Worm (Caenorhabditis elegans) whole organism, L3 larva: ENCODE results near the gene osm-9.

ENCODE experiments used
- aly-2 ChIP-seq: fragments of 150-350 bp; optimal IDR thresholded peaks from 2 replicates; lab custom pipeline; 2014; ENCODE audit warnings: missing biosample characterization, missing genetic modification characterization
- ceh-82 ChIP-seq: fragments of 150-350 bp; optimal IDR thresholded peaks from 2 replicates; lab custom pipeline; 2014; ENCODE audit warnings: missing biosample characterization, missing genetic modification characterization
- egl-27 ChIP-seq: sonication (generic microtip); optimal IDR thresholded peaks from 4 replicates; lab custom pipeline; 2017; ENCODE audit warnings: missing biosample characterization, missing genetic modification reagents, missing genetic modification characterization
- elt-2 ChIP-seq: sonication (generic microtip); optimal IDR thresholded peaks from 2 replicates; lab custom pipeline; 2016; ENCODE audit warnings: missing genetic modification reagents, mild to moderate bottlenecking, missing genetic modification characterization, missing compliant biosample characterization
- elt-3 ChIP-seq, 3 experiments: fragments of 150-350 bp in 1 of 3; sonication (generic microtip) in 2 of 3; optimal IDR thresholded peaks; 2 replicates in 2 of 3; 4 replicates in 1 of 3; lab custom pipeline; 2014 to 2017; ENCODE audit warnings: missing biosample characterization in 3 of 3, missing genetic modification characterization in 3 of 3
- nhr-28 ChIP-seq: fragments of 150-350 bp; optimal IDR thresholded peaks from 2 replicates; lab custom pipeline; 2014; ENCODE audit warnings: missing biosample characterization, missing genetic modification characterization
- nhr-77 ChIP-seq: fragments of 150-350 bp; optimal IDR thresholded peaks from 2 replicates; lab custom pipeline; 2014; ENCODE audit warnings: missing biosample characterization, missing genetic modification characterization
- snpc-4 ChIP-seq: fragments of 150-350 bp; optimal IDR thresholded peaks from 2 replicates; lab custom pipeline; 2014; ENCODE audit warnings: missing biosample characterization, missing genetic modification characterization
- tbx-2 ChIP-seq: sonication (generic microtip); optimal IDR thresholded peaks from 2 replicates; lab custom pipeline; 2016; ENCODE audit warnings: mild to moderate bottlenecking, missing genetic modification characterization, missing compliant biosample characterization

ce11 chrIV:3526144-3526797 lies 31.0 kb downstream of the osm-9 start:
- no peak for TF ChIP-seq snpc-4 (tag; lab: Kevin White, UChicago)
- no peak for TF ChIP-seq elt-3 (tag; optimal IDR thresholded peaks at IDR 0.05; lab: Kevin White, UChicago)
- TF ChIP-seq ceh-82 (tag; lab: Kevin White, UChicago) = no peak
- no peak for TF ChIP-seq tbx-2 (tag; lab: Kevin White, UChicago)
- no peak for TF ChIP-seq nhr-77 (tag; lab: Kevin White, UChicago)
- TF ChIP-seq aly-2 = no peak
- no peak for TF ChIP-seq nhr-28 (tag; lab: Kevin White, UChicago)
- TF ChIP-seq elt-2 = no peak
- no peak for TF ChIP-seq egl-27 (tag; lab: Kevin White, UChicago)
